Worm (Caenorhabditis elegans): Measurements from ENCODE around the gene B0280.17.
A peak's percentile ranks its signal among the peaks of the same experiment; 100 is the strongest.

The B0280.17 gene

ce11 chrIII:7179538-7180301 lies 43.8 kb upstream of the B0280.17 start, which contains the start of the genes rps-14 and rpl-36 (continued):
- TF ChIP-seq lin-15B (tag; optimal IDR thresholded peaks at IDR 0.05) (peak; percentile 34), gei-8 (GFP tag; optimal IDR thresholded peaks at IDR 0.05) (no peak), lin-29 (GFP tag; IDR thresholded peaks at IDR 0.05) (peak; percentile 12; the same call in 1 of the 2 replicates), lir-3 (tag; optimal IDR thresholded peaks at IDR 0.05) (no peak), nhr-76 (tag; optimal IDR thresholded peaks at IDR 0.05) (no peak), F37D6.2 (tag; optimal IDR thresholded peaks at IDR 0.05) (peak; percentile 57), Y75B8A.6 (GFP tag; IDR thresholded peaks at IDR 0.05) (no peak), zip-11 (GFP tag; IDR thresholded peaks at IDR 0.05) (no peak), ZK337.2 (GFP tag; IDR thresholded peaks at IDR 0.05) (no peak), snpc-1.2 (GFP tag; IDR thresholded peaks at IDR 0.05) (0 out of 2 replicates have a peak, but pooled peaks have one; percentile 9), madf-5 (GFP tag; IDR thresholded peaks at IDR 0.05) (no peak), dpl-1 (GFP tag; optimal IDR thresholded peaks at IDR 0.05) (peak; percentile 89), hif-1 (tag; optimal IDR thresholded peaks at IDR 0.05) (peak in 1 of 2 experiments; percentile 64), mdt-29 (GFP tag; IDR thresholded peaks at IDR 0.05) (no peak), ceh-32 (tag; optimal IDR thresholded peaks at IDR 0.05; ENCODE audit: poor library complexity) (no peak), Y5F2A.4 (GFP tag; optimal IDR thresholded peaks at IDR 0.05) (no peak), dmd-6 (GFP tag; IDR thresholded peaks at IDR 0.05) (peak; percentile 71), Y105C5A.15 (GFP tag; IDR thresholded peaks at IDR 0.05) (no peak), hlh-11 (tag; optimal IDR thresholded peaks at IDR 0.05) (peak; percentile 80), hlh-30 (tag; optimal IDR thresholded peaks at IDR 0.05; ENCODE audit: insufficient read depth) (peak; percentile 77), egl-27 (tag; optimal IDR thresholded peaks at IDR 0.05) (no peak), F26F4.8 (GFP tag; conservative IDR thresholded peaks at IDR 0.05) (no peak), tag-97 (GFP tag; IDR thresholded peaks at IDR 0.05) (no peak), nhr-28 (tag; optimal IDR thresholded peaks at IDR 0.05) (peak; percentile 64), fkh-10 (GFP tag; optimal IDR thresholded peaks at IDR 0.05) (peak; percentile 49), nhr-6 (tag; optimal IDR thresholded peaks at IDR 0.05) (peak; percentile 86), pha-4 (GFP tag; IDR thresholded peaks at IDR 0.05) (peak; percentile 35; the same call in 1 of the 2 replicates), pha-4 (tag; optimal IDR thresholded peaks at IDR 0.05) (peak; percentile 92), nhr-237 (tag; optimal IDR thresholded peaks at IDR 0.05) (no peak), zag-1 (tag; optimal IDR thresholded peaks at IDR 0.05) (no peak), lin-1 (GFP tag; IDR thresholded peaks at IDR 0.05) (no peak), daf-16 (GFP tag; optimal IDR thresholded peaks at IDR 0.05) (peak in 1 of 2 experiments; percentile 33), daf-16 (tag; optimal IDR thresholded peaks at IDR 0.05) (peak; percentile 57), aha-1 (tag) (peak; percentile 98), mdl-1 (tag; optimal IDR thresholded peaks at IDR 0.05) (peak in 1 of 2 experiments; percentile 16), ctbp-1 (GFP tag; IDR thresholded peaks at IDR 0.05) (no peak), ceh-62 (tag; optimal IDR thresholded peaks at IDR 0.05) (no peak), nhr-77 (tag; optimal IDR thresholded peaks at IDR 0.05) (peak; percentile 94), tra-1 (GFP tag; IDR thresholded peaks at IDR 0.05) (0 out of 2 replicates have a peak, but pooled peaks have one; percentile 42), ceh-44 (GFP tag; IDR thresholded peaks at IDR 0.05) (no peak), arid-1 (GFP tag; conservative IDR thresholded peaks at IDR 0.05) (0 out of 2 replicates have a peak, but pooled peaks have one; percentile 28), madf-9 (GFP tag; conservative IDR thresholded peaks at IDR 0.05) (no peak), zfp-3 (GFP tag; conservative IDR thresholded peaks at IDR 0.05) (peak; percentile 84), cey-2 (tag; optimal IDR thresholded peaks at IDR 0.05; ENCODE audit: borderline replicate concordance, insufficient read depth) (no peak), nhr-111 (GFP tag; optimal IDR thresholded peaks at IDR 0.05) (no peak), set-16 (GFP tag; IDR thresholded peaks at IDR 0.05) (no peak), F49E8.2 (tag; optimal IDR thresholded peaks at IDR 0.05; ENCODE audit: borderline replicate concordance) (no peak), R02D3.7 (tag; optimal IDR thresholded peaks at IDR 0.05) (no peak), nhr-41 (GFP tag; IDR thresholded peaks at IDR 0.05) (no peak)
